Worm (Caenorhabditis elegans) whole organism, young adult: ENCODE measurements around the gene B0222.1.

Experiments
- D2030.7 ChIP-seq: fragments of 200-800 bp; sonication (Bioruptor generic); IDR thresholded peaks from 2 replicates; pipeline ENCODE4 v1.3.6; 2022; ENCODE audit warnings: missing genetic modification reagents, missing genetic modification characterization, missing compliant biosample characterization
- F57A8.1 ChIP-seq: fragments of 200-800 bp; sonication (Bioruptor generic); optimal IDR thresholded peaks from 2 replicates; lab custom pipeline; 2018; ENCODE audit warnings: mild to moderate bottlenecking, missing genetic modification characterization, moderate library complexity, missing compliant biosample characterization
- athp-1 ChIP-seq: sonication (generic microtip); optimal IDR thresholded peaks from 2 replicates; lab custom pipeline; 2017; ENCODE audit warnings: mild to moderate bottlenecking, missing genetic modification characterization, missing compliant biosample characterization
- ceh-91 ChIP-seq: fragments of 200-800 bp; sonication (Bioruptor generic); IDR thresholded peaks from 2 replicates; pipeline ENCODE4 v1.3.6; 2022; ENCODE audit warnings: missing genetic modification reagents, missing genetic modification characterization, missing compliant biosample characterization
- dpl-1 ChIP-seq: fragments of 150-350 bp; optimal IDR thresholded peaks from 2 replicates; lab custom pipeline; 2014; ENCODE audit warnings: missing biosample characterization, missing genetic modification reagents, missing genetic modification characterization
- lir-1 ChIP-seq: fragments of 200-800 bp; sonication (Bioruptor generic); conservative IDR thresholded peaks from 2 replicates; pipeline ENCODE4 v1.3.6; 2022; ENCODE audit warnings: missing genetic modification reagents, missing genetic modification characterization, missing compliant biosample characterization
- sea-2 ChIP-seq: fragments of 200-800 bp; sonication (Bioruptor generic); IDR thresholded peaks from 2 replicates; pipeline ENCODE4 v1.3.6; 2022; ENCODE audit warnings: missing genetic modification characterization, missing compliant biosample characterization
- snpc-1.3 ChIP-seq: sonication (generic microtip); optimal IDR thresholded peaks from 2 replicates; lab custom pipeline; 2017; ENCODE audit warnings: missing genetic modification characterization, mild to moderate bottlenecking, missing compliant biosample characterization, antibody characterized with exemption, moderate library complexity, missing genotype, missing genetic modification reagents; ENCODE audit not compliant: insufficient read depth
- snpc-4 ChIP-seq, 5 experiments: fragments of 150-350 bp in 1 of 5; sonication (generic microtip) in 4 of 5; optimal IDR thresholded peaks; 2 replicates each; lab custom pipeline; 2014 to 2018; ENCODE audit warnings: missing genetic modification characterization in 5 of 5, missing biosample characterization in 3 of 5, antibody characterized with exemption in 2 of 5, mild to moderate bottlenecking in 2 of 5, missing compliant biosample characterization in 2 of 5, missing genotype in 2 of 5, moderate library complexity in 2 of 5, missing genetic modification reagents in 1 of 5
- unc-130 ChIP-seq: sonication (generic microtip); optimal IDR thresholded peaks from 2 replicates; lab custom pipeline; 2016; ENCODE audit warnings: missing genetic modification reagents, missing genetic modification characterization, missing compliant biosample characterization
- unc-62 ChIP-seq: fragments of 150-350 bp; optimal IDR thresholded peaks from 2 replicates; lab custom pipeline; 2014; ENCODE audit warnings: missing biosample characterization, missing genetic modification reagents, missing genetic modification characterization

- TF ChIP-seq unc-62 (GFP tag; lab: Kevin White, UChicago) (no peak), unc-130 (GFP tag; lab: Kevin White, UChicago) (no peak), ceh-91 (GFP tag; lab: Robert Waterston, UW) (no peak), athp-1 (tag; lab: Kevin White, UChicago) (no peak), D2030.7 (GFP tag; lab: Robert Waterston, UW) (no peak), dpl-1 (GFP tag; lab: Kevin White, UChicago) (no peak), snpc-1.3 (tag; lab: Kevin White, UChicago) (no peak), F57A8.1 (GFP tag; lab: Kevin White, UChicago) (no peak), sea-2 (GFP tag; lab: Robert Waterston, UW) (no peak), lir-1 (GFP tag; lab: Robert Waterston, UW) (no peak), snpc-4 (GFP tag; optimal IDR thresholded peaks at IDR 0.05; lab: Kevin White, UChicago) (no peak), snpc-4 (tag; optimal IDR thresholded peaks at IDR 0.05; lab: Kevin White, UChicago) (peak in 1 of 4 experiments; percentile 18)
These were observed 39.9 kb upstream of the B0222.1 start for ce11 chrV:9094060-9094628.
